Worm (Caenorhabditis elegans) whole organism, L2 larva: ENCODE measurements around the gene frpr-4.

Experiments
- C34F6.9 ChIP-seq: fragments of 150-350 bp; optimal IDR thresholded peaks from 2 replicates; lab custom pipeline; 2014; ENCODE audit warnings: missing biosample characterization, missing genetic modification characterization
- F13H6.1 ChIP-seq: sonication (generic microtip); optimal IDR thresholded peaks from 2 replicates; lab custom pipeline; 2016; ENCODE audit warnings: missing genetic modification characterization, missing compliant biosample characterization
- Y55F3AM.14 ChIP-seq: fragments of 200-800 bp; sonication (Bioruptor generic); optimal IDR thresholded peaks from 2 replicates; lab custom pipeline; 2018; ENCODE audit warnings: mild to moderate bottlenecking, missing genetic modification characterization, missing compliant biosample characterization
- alr-1 ChIP-seq: fragments of 150-350 bp; optimal IDR thresholded peaks from 2 replicates; lab custom pipeline; 2014; ENCODE audit warnings: missing biosample characterization, missing genetic modification characterization
- ama-1 ChIP-seq: fragments of 150-350 bp; optimal IDR thresholded peaks from 2 replicates; lab custom pipeline; 2018; ENCODE audit warnings: inconsistent platforms
- blmp-1 ChIP-seq: sonication (generic microtip); optimal IDR thresholded peaks from 2 replicates; lab custom pipeline; 2017; ENCODE audit warnings: missing genetic modification characterization, mild to moderate bottlenecking, missing compliant biosample characterization, antibody characterized with exemption, moderate library complexity; ENCODE audit not compliant: insufficient read depth
- ceh-16 ChIP-seq: fragments of 150-350 bp; optimal IDR thresholded peaks from 2 replicates; lab custom pipeline; 2014; ENCODE audit warnings: missing biosample characterization, missing genetic modification characterization
- ceh-82 ChIP-seq: fragments of 150-350 bp; optimal IDR thresholded peaks from 2 replicates; lab custom pipeline; 2014; ENCODE audit warnings: missing biosample characterization, missing genetic modification characterization
- crh-2 ChIP-seq: sonication (generic microtip); optimal IDR thresholded peaks from 2 replicates; lab custom pipeline; 2017; ENCODE audit warnings: missing biosample characterization, missing genetic modification characterization
- dmd-4 ChIP-seq: sonication (generic microtip); optimal IDR thresholded peaks from 2 replicates; lab custom pipeline; 2017; ENCODE audit warnings: missing biosample characterization, missing genetic modification characterization
- egl-27 ChIP-seq: sonication (generic microtip); optimal IDR thresholded peaks from 3 replicates; lab custom pipeline; 2017; ENCODE audit warnings: missing biosample characterization, missing genetic modification reagents, missing genetic modification characterization
- elt-1 ChIP-seq: fragments of 150-350 bp; optimal IDR thresholded peaks from 2 replicates; lab custom pipeline; 2014; ENCODE audit warnings: missing biosample characterization, missing genetic modification characterization
- elt-3 ChIP-seq: sonication (generic microtip); optimal IDR thresholded peaks from 2 replicates; lab custom pipeline; 2017; ENCODE audit warnings: missing biosample characterization, missing genetic modification characterization
- fos-1 ChIP-seq: fragments of 150-350 bp; optimal IDR thresholded peaks from 2 replicates; lab custom pipeline; 2014; ENCODE audit warnings: missing biosample characterization, missing genetic modification characterization
- gmeb-1 ChIP-seq: fragments of 150-350 bp; optimal IDR thresholded peaks from 2 replicates; lab custom pipeline; 2014; ENCODE audit warnings: missing biosample characterization, missing genetic modification characterization
- lin-13 ChIP-seq: fragments of 150-350 bp; optimal IDR thresholded peaks from 2 replicates; lab custom pipeline; 2014; ENCODE audit warnings: missing biosample characterization, missing genetic modification reagents, missing genetic modification characterization
- lin-39 ChIP-seq: fragments of 150-350 bp; optimal IDR thresholded peaks from 2 replicates; lab custom pipeline; 2014; ENCODE audit warnings: missing biosample characterization, missing genetic modification reagents, missing genetic modification characterization
- lsy-2 ChIP-seq, 2 experiments: fragments of 150-350 bp in 1 of 2; sonication (generic microtip) in 1 of 2; optimal IDR thresholded peaks; 2 replicates each; lab custom pipeline; 2014 to 2017; ENCODE audit warnings: missing biosample characterization in 2 of 2, missing genetic modification characterization in 2 of 2
- mab-5 ChIP-seq: fragments of 150-350 bp; optimal IDR thresholded peaks from 2 replicates; lab custom pipeline; 2014; ENCODE audit warnings: missing biosample characterization, missing genetic modification characterization
- mbf-1 ChIP-seq: sonication (generic microtip); optimal IDR thresholded peaks from 2 replicates; lab custom pipeline; 2017; ENCODE audit warnings: missing biosample characterization, missing genetic modification characterization
- mdl-1 ChIP-seq, 2 experiments: fragments of 150-350 bp in 1 of 2; sonication (generic microtip) in 1 of 2; optimal IDR thresholded peaks; 2 replicates each; lab custom pipeline; 2017; ENCODE audit warnings: missing biosample characterization in 2 of 2, missing genetic modification characterization in 2 of 2
- nhr-10 ChIP-seq: sonication (generic microtip); optimal IDR thresholded peaks from 2 replicates; lab custom pipeline; 2017; ENCODE audit warnings: missing biosample characterization, missing genetic modification characterization
- nhr-11 ChIP-seq: fragments of 150-350 bp; optimal IDR thresholded peaks from 2 replicates; lab custom pipeline; 2014; ENCODE audit warnings: missing biosample characterization, missing genetic modification characterization
- nhr-12 ChIP-seq: fragments of 150-350 bp; optimal IDR thresholded peaks from 2 replicates; lab custom pipeline; 2014; ENCODE audit warnings: missing biosample characterization, missing genetic modification characterization
- nhr-129 ChIP-seq: fragments of 150-350 bp; optimal IDR thresholded peaks from 2 replicates; lab custom pipeline; 2014; ENCODE audit warnings: missing biosample characterization, missing genetic modification characterization
- nhr-21 ChIP-seq: fragments of 150-350 bp; optimal IDR thresholded peaks from 2 replicates; lab custom pipeline; 2014; ENCODE audit warnings: missing biosample characterization, missing genetic modification characterization
- nhr-23 ChIP-seq: fragments of 150-350 bp; optimal IDR thresholded peaks from 2 replicates; lab custom pipeline; 2014; ENCODE audit warnings: missing biosample characterization, missing genetic modification reagents, missing genetic modification characterization
- nhr-237 ChIP-seq: fragments of 150-350 bp; optimal IDR thresholded peaks from 2 replicates; lab custom pipeline; 2014; ENCODE audit warnings: missing biosample characterization, missing genetic modification characterization
- nhr-25 ChIP-seq: fragments of 150-350 bp; sonication (generic microtip); optimal IDR thresholded peaks from 3 replicates; lab custom pipeline; 2014; ENCODE audit warnings: missing biosample characterization, missing genetic modification characterization
- nhr-6 ChIP-seq: fragments of 150-350 bp; optimal IDR thresholded peaks from 2 replicates; lab custom pipeline; 2014; ENCODE audit warnings: missing biosample characterization, missing genetic modification characterization
- nhr-77 ChIP-seq: fragments of 150-350 bp; optimal IDR thresholded peaks from 2 replicates; lab custom pipeline; 2014; ENCODE audit warnings: missing biosample characterization, missing genetic modification characterization
- peb-1 ChIP-seq: fragments of 150-350 bp; optimal IDR thresholded peaks from 2 replicates; lab custom pipeline; 2014; ENCODE audit warnings: missing biosample characterization, missing genetic modification characterization
- sem-4 ChIP-seq: fragments of 150-350 bp; optimal IDR thresholded peaks from 2 replicates; lab custom pipeline; 2014; ENCODE audit warnings: missing biosample characterization, missing genetic modification reagents, missing genetic modification characterization
- sma-3 ChIP-seq: sonication (generic microtip); optimal IDR thresholded peaks from 2 replicates; lab custom pipeline; 2016; ENCODE audit warnings: missing genetic modification reagents, missing genetic modification characterization, missing compliant biosample characterization
- sma-9 ChIP-seq, 2 experiments: fragments of 150-350 bp in 1 of 2; sonication (generic microtip) in 1 of 2; optimal IDR thresholded peaks; 2 replicates each; lab custom pipeline; 2014 to 2016; ENCODE audit warnings: missing genetic modification characterization in 2 of 2, mild to moderate bottlenecking in 1 of 2, missing biosample characterization in 1 of 2, missing compliant biosample characterization in 1 of 2, missing genetic modification reagents in 1 of 2, moderate library complexity in 1 of 2
- snpc-4 ChIP-seq: fragments of 150-350 bp; optimal IDR thresholded peaks from 2 replicates; lab custom pipeline; 2014; ENCODE audit warnings: missing biosample characterization, missing genetic modification characterization
- unc-39 ChIP-seq: fragments of 150-350 bp; optimal IDR thresholded peaks from 2 replicates; lab custom pipeline; 2014; ENCODE audit warnings: missing biosample characterization, missing genetic modification characterization
- unc-55 ChIP-seq: fragments of 150-350 bp; sonication (generic microtip); optimal IDR thresholded peaks from 3 replicates; lab custom pipeline; 2014; ENCODE audit warnings: missing biosample characterization, missing genetic modification reagents, missing genetic modification characterization
- unc-62 ChIP-seq: fragments of 150-350 bp; optimal IDR thresholded peaks from 2 replicates; lab custom pipeline; 2014; ENCODE audit warnings: missing biosample characterization, missing genetic modification reagents, missing genetic modification characterization
- zag-1 ChIP-seq: fragments of 150-350 bp; optimal IDR thresholded peaks from 2 replicates; lab custom pipeline; 2014; ENCODE audit warnings: missing biosample characterization, missing genetic modification characterization
- ztf-1 ChIP-seq: fragments of 200-800 bp; sonication (Bioruptor generic); conservative IDR thresholded peaks from 2 replicates; pipeline ENCODE4 v1.3.6; 2022; ENCODE audit warnings: missing genetic modification characterization, missing compliant biosample characterization
- ztf-11 ChIP-seq: sonication (generic microtip); optimal IDR thresholded peaks from 2 replicates; lab custom pipeline; 2017; ENCODE audit warnings: missing biosample characterization, missing genetic modification characterization
- ztf-4 ChIP-seq: fragments of 150-350 bp; optimal IDR thresholded peaks from 2 replicates; lab custom pipeline; 2014; ENCODE audit warnings: missing biosample characterization, missing genetic modification characterization

Gene frpr-4

ce11 chrII:5281137-5281536 is 25.8 kb upstream of the frpr-4 start:
- TF ChIP-seq sma-3 (GFP tag; lab: Kevin White, UChicago) (peak; percentile 49), ztf-11 (tag; lab: Kevin White, UChicago) (no peak), fos-1 (peak; percentile 71), ceh-16 (tag; lab: Kevin White, UChicago) (no peak), crh-2 (tag; lab: Kevin White, UChicago) (peak; percentile 76), sma-9 (GFP tag; optimal IDR thresholded peaks at IDR 0.05; lab: Kevin White, UChicago) (peak; percentile 68), sma-9 (tag; optimal IDR thresholded peaks at IDR 0.05; lab: Kevin White, UChicago) (no peak)

DNA sequence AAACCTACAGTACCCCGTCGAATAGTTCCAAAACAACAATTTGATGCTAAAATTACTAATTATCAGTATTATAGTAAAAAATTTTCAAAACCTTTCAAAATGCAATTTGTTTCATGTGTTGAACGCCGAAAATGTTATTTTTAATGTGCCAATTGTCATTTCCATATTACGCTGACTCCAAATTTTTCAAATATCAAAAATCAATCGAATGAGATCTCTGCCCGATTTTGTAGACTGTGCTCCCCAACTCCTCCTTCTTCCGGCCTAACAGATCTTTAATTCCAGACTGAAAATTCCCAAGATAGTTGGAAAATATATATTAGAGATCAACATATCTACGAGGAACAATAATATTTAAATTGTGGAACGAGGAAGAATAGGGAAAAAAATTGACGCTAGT is 22.4 kb upstream of the frpr-4 start:
- TF ChIP-seq F13H6.1 (tag; lab: Kevin White, UChicago), result no peak
- no peak for TF ChIP-seq nhr-25
- no peak for TF ChIP-seq peb-1 (tag; lab: Kevin White, UChicago)
- TF ChIP-seq nhr-23 (tag; lab: Kevin White, UChicago), result no peak
- TF ChIP-seq mbf-1 (tag; lab: Kevin White, UChicago), result no peak
- no peak for TF ChIP-seq dmd-4 (tag; lab: Kevin White, UChicago)
- TF ChIP-seq zag-1 (tag; lab: Kevin White, UChicago), result no peak
- TF ChIP-seq lin-39, result no peak
- no peak for TF ChIP-seq nhr-11
- no peak for TF ChIP-seq ceh-16 (tag; lab: Kevin White, UChicago)
- TF ChIP-seq mab-5 (tag; lab: Kevin White, UChicago), result no peak
- no peak for TF ChIP-seq ztf-1 (GFP tag; lab: Robert Waterston, UW)
- no peak for TF ChIP-seq blmp-1 (tag; lab: Kevin White, UChicago)
- TF ChIP-seq sem-4 (tag; lab: Kevin White, UChicago), result no peak
- TF ChIP-seq alr-1 (tag; lab: Kevin White, UChicago), result no peak
- no peak for TF ChIP-seq nhr-21 (tag; lab: Kevin White, UChicago)
- no peak for TF ChIP-seq crh-2 (tag; lab: Kevin White, UChicago)
- no peak for TF ChIP-seq elt-3
- no peak for TF ChIP-seq mdl-1 (tag; optimal IDR thresholded peaks at IDR 0.05; lab: Kevin White, UChicago)
- TF ChIP-seq, all 48 proteins: peak for 0

DNA sequence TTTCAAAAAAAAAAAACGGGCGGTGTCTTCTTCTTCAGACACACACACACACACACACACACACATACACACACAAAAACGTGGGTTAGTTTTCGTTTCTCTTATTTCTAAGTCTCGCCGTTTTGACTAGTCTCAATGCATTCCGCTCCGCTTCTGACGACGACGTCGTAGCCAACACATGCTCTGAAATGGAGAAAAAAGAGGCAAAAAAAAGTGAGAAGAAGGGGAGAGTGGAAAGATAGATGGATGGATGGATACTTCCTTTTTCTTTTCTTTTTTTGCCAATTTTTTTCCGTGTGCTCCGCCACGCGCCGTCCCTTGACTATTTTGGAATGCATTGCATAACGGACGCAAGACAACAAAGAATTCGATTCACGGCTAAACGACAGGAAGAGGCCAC is 21.4 kb upstream of the frpr-4 start:
- TF ChIP-seq nhr-12 (tag; lab: Kevin White, UChicago), result no peak
- no peak for TF ChIP-seq mbf-1 (tag; lab: Kevin White, UChicago)
- TF ChIP-seq lsy-2 (tag; optimal IDR thresholded peaks at IDR 0.05; lab: Kevin White, UChicago), result peak in 1 of 2 experiments; percentile 49
- TF ChIP-seq Y55F3AM.14 (GFP tag; lab: Kevin White, UChicago), result peak; percentile 73
- no peak for TF ChIP-seq ztf-1 (GFP tag; lab: Robert Waterston, UW)
- TF ChIP-seq nhr-129 (tag; lab: Kevin White, UChicago), result peak; percentile 49
- TF ChIP-seq unc-62 (GFP tag; lab: Kevin White, UChicago), result no peak
- TF ChIP-seq crh-2 (tag; lab: Kevin White, UChicago), result peak; percentile 41
- TF ChIP-seq C34F6.9 (tag; lab: Kevin White, UChicago), result peak; percentile 45
- no peak for TF ChIP-seq nhr-23 (tag; lab: Kevin White, UChicago)
- no peak for TF ChIP-seq elt-1 (tag; lab: Kevin White, UChicago)
- no peak for TF ChIP-seq alr-1 (tag; lab: Kevin White, UChicago)
- TF ChIP-seq nhr-11, result no peak
- TF ChIP-seq nhr-237 (tag; lab: Kevin White, UChicago), result no peak
- no peak for TF ChIP-seq peb-1 (tag; lab: Kevin White, UChicago)
- TF ChIP-seq ama-1, result no peak
- no peak for TF ChIP-seq elt-3
- no peak for TF ChIP-seq ceh-82 (tag; lab: Kevin White, UChicago)
- no peak for TF ChIP-seq ztf-11 (tag; lab: Kevin White, UChicago)
- TF ChIP-seq ceh-16 (tag; lab: Kevin White, UChicago), result no peak
- TF ChIP-seq egl-27 (tag; lab: Kevin White, UChicago), result no peak
- TF ChIP-seq sma-3 (GFP tag; lab: Kevin White, UChicago), result no peak
- TF ChIP-seq ztf-4 (tag; lab: Kevin White, UChicago), result no peak
- no peak for TF ChIP-seq nhr-25
- no peak for TF ChIP-seq lin-39
- no peak for TF ChIP-seq gmeb-1
- peak; percentile 85 for TF ChIP-seq unc-55 (GFP tag; lab: Kevin White, UChicago)
- peak; percentile 48 for TF ChIP-seq zag-1 (tag; lab: Kevin White, UChicago)
- peak; percentile 20 for TF ChIP-seq nhr-6 (tag; lab: Kevin White, UChicago)
- TF ChIP-seq blmp-1 (tag; lab: Kevin White, UChicago), result no peak
- peak; percentile 56 for TF ChIP-seq F13H6.1 (tag; lab: Kevin White, UChicago)
- TF ChIP-seq mab-5 (tag; lab: Kevin White, UChicago), result no peak
- peak in 1 of 2 experiments; percentile 79 for TF ChIP-seq mdl-1 (tag; optimal IDR thresholded peaks at IDR 0.05; lab: Kevin White, UChicago)
- TF ChIP-seq nhr-10 (tag; lab: Kevin White, UChicago), result no peak
- TF ChIP-seq fos-1, result no peak
- no peak for TF ChIP-seq nhr-77 (tag; lab: Kevin White, UChicago)
- TF ChIP-seq unc-39 (tag; lab: Kevin White, UChicago), result no peak
- TF ChIP-seq snpc-4 (tag; lab: Kevin White, UChicago), result no peak
- TF ChIP-seq lin-13, result no peak
- no peak for TF ChIP-seq nhr-21 (tag; lab: Kevin White, UChicago)
- TF ChIP-seq sma-9 (GFP tag; optimal IDR thresholded peaks at IDR 0.05; lab: Kevin White, UChicago), result peak; percentile 15
- no peak for TF ChIP-seq sma-9 (tag; optimal IDR thresholded peaks at IDR 0.05; lab: Kevin White, UChicago)
